Worm (Caenorhabditis elegans) whole organism, L4 larva: ENCODE data around the gene orc-2.

Source experiments
- nhr-10 ChIP-seq: fragments of 150-350 bp; optimal IDR thresholded peaks from 2 replicates; lab custom pipeline; 2014; ENCODE audit warnings: missing biosample characterization, missing genetic modification characterization
- snpc-1.2 ChIP-seq: fragments of 200-800 bp; sonication (Bioruptor generic); IDR thresholded peaks from 2 replicates; pipeline ENCODE4 v1.3.6; 2022; ENCODE audit warnings: missing genetic modification reagents, missing genetic modification characterization, missing compliant biosample characterization

ce11 chrII:10829081-10829480 is 44.6 kb upstream of the orc-2 start, which contains the start of gene VM106R.1:
- TF ChIP-seq snpc-1.2 (GFP tag; lab: Robert Waterston, UW): no peak
- no peak for TF ChIP-seq nhr-10 (tag; lab: Kevin White, UChicago)
